Fruit fly (Drosophila melanogaster) whole organism, embryonic: ENCODE data around the gene beat-IIa.

Experiments used
- ATbp ChIP-seq: fragments of 200-800 bp; sonication (Bioruptor generic); optimal IDR thresholded peaks from 2 replicates; lab custom pipeline; 2017; ENCODE audit warnings: missing biosample characterization, mild to moderate bottlenecking, missing genetic modification characterization, missing genetic modification reagents
- Adf1 ChIP-seq: fragments of 200-800 bp; sonication (Bioruptor generic); IDR thresholded peaks from 2 replicates; pipeline ENCODE4 v1.3.6; 2022; ENCODE audit warnings: missing biosample characterization, missing genetic modification characterization
- CG11504 ChIP-seq: fragments of 200-800 bp; sonication (Bioruptor generic); optimal IDR thresholded peaks from 3 replicates; lab custom pipeline; 2019; ENCODE audit warnings: missing biosample characterization, mild to moderate bottlenecking, missing genetic modification characterization, moderate library complexity
- CG17568 ChIP-seq: fragments of 200-800 bp; sonication (Bioruptor generic); optimal IDR thresholded peaks from 2 replicates; lab custom pipeline; 2018; ENCODE audit warnings: missing biosample characterization, mild to moderate bottlenecking, missing genetic modification characterization, moderate library complexity
- CG18262 ChIP-seq: fragments of 200-800 bp; optimal IDR thresholded peaks from 3 replicates; lab custom pipeline; 2019; ENCODE audit warnings: missing biosample characterization, mild to moderate bottlenecking, missing genetic modification characterization, moderate library complexity
- CG18599 ChIP-seq: fragments of 200-800 bp; sonication (Bioruptor generic); optimal IDR thresholded peaks from 3 replicates; lab custom pipeline; 2017; ENCODE audit warnings: missing biosample characterization, missing genetic modification characterization, mild to moderate bottlenecking, moderate library complexity, missing genetic modification reagents
- CG2116 ChIP-seq: fragments of 200-800 bp; sonication (Bioruptor generic); optimal IDR thresholded peaks from 3 replicates; lab custom pipeline; 2018; ENCODE audit warnings: missing biosample characterization, mild to moderate bottlenecking, missing genetic modification characterization
- CG33557 ChIP-seq: fragments of 200-800 bp; sonication (Bioruptor generic); optimal IDR thresholded peaks from 2 replicates; lab custom pipeline; 2019; ENCODE audit warnings: missing biosample characterization, mild to moderate bottlenecking, missing genetic modification characterization, moderate library complexity
- CG34422 ChIP-seq: fragments of 200-800 bp; sonication (Bioruptor generic); IDR thresholded peaks from 3 replicates; pipeline ENCODE4 v1.3.6; 2022; ENCODE audit warnings: missing biosample characterization, missing genetic modification characterization
- CG3838 ChIP-seq: fragments of 200-800 bp; sonication (Bioruptor generic); optimal IDR thresholded peaks from 3 replicates; lab custom pipeline; 2016; ENCODE audit warnings: missing biosample characterization, missing genetic modification characterization
- CG3847 ChIP-seq: fragments of 200-800 bp; sonication (Bioruptor generic); IDR thresholded peaks from 2 replicates; pipeline ENCODE4 v1.3.6; 2022; ENCODE audit warnings: missing biosample characterization, missing genetic modification characterization
- CG7556 ChIP-seq: fragments of 200-800 bp; sonication (Bioruptor generic); optimal IDR thresholded peaks from 2 replicates; lab custom pipeline; 2017; ENCODE audit warnings: missing biosample characterization, mild to moderate bottlenecking, missing genetic modification characterization
- CG8924 ChIP-seq: fragments of 200-800 bp; optimal IDR thresholded peaks from 3 replicates; lab custom pipeline; 2019; ENCODE audit warnings: missing biosample characterization, mild to moderate bottlenecking, missing genetic modification characterization, moderate library complexity
- Camta ChIP-seq: fragments of 200-800 bp; sonication (Bioruptor generic); optimal IDR thresholded peaks from 2 replicates; lab custom pipeline; 2016; ENCODE audit warnings: missing biosample characterization, missing genetic modification characterization
- Deaf1 ChIP-seq: fragments of 200-800 bp; optimal IDR thresholded peaks from 3 replicates; lab custom pipeline; 2019; ENCODE audit warnings: missing biosample characterization, mild to moderate bottlenecking, missing genetic modification characterization, moderate library complexity
- HLH54F ChIP-seq: fragments of 200-800 bp; sonication (Bioruptor generic); optimal IDR thresholded peaks from 3 replicates; lab custom pipeline; 2016; ENCODE audit warnings: missing biosample characterization, missing genetic modification characterization
- HLHmδ ChIP-seq: fragments of 200-800 bp; sonication (Bioruptor generic); optimal IDR thresholded peaks from 2 replicates; lab custom pipeline; 2018; ENCODE audit warnings: missing biosample characterization, mild to moderate bottlenecking, missing genetic modification characterization, moderate library complexity
- Med ChIP-seq: fragments of 200-800 bp; sonication (Bioruptor generic); peaks from one replicate; lab custom pipeline; 2016; ENCODE audit warnings: missing biosample characterization, missing genetic modification characterization, mild to moderate bottlenecking, inconsistent platforms, moderate library complexity
- NFAT ChIP-seq: fragments of 200-800 bp; sonication (Bioruptor generic); IDR thresholded peaks from 2 replicates; pipeline ENCODE4 v1.3.6; 2022; ENCODE audit warnings: missing biosample characterization, missing genetic modification characterization
- Nf-YB ChIP-seq: fragments of 200-800 bp; sonication (Bioruptor generic); optimal IDR thresholded peaks from 3 replicates; lab custom pipeline; 2019; ENCODE audit warnings: missing biosample characterization, mild to moderate bottlenecking, missing genetic modification characterization, moderate library complexity
- NfI ChIP-seq: fragments of 200-800 bp; sonication (Bioruptor generic); optimal IDR thresholded peaks from 3 replicates; lab custom pipeline; 2018; ENCODE audit warnings: missing biosample characterization, mild to moderate bottlenecking, missing genetic modification characterization, moderate library complexity
- Pdp1 ChIP-seq, 2 experiments: fragments of 200-800 bp; sonication (Bioruptor generic); optimal IDR thresholded peaks; 3 replicates each; lab custom pipeline; 2016; ENCODE audit warnings: missing biosample characterization in 2 of 2, missing genetic modification characterization in 2 of 2, mild to moderate bottlenecking in 1 of 2, moderate library complexity in 1 of 2
- Ssrp ChIP-seq: fragments of 200-800 bp; sonication (Bioruptor generic); optimal IDR thresholded peaks from 2 replicates; lab custom pipeline; 2018; ENCODE audit warnings: missing biosample characterization, mild to moderate bottlenecking, missing genetic modification characterization, moderate library complexity
- Usf ChIP-seq: fragments of 200-800 bp; sonication (Bioruptor generic); optimal IDR thresholded peaks from 2 replicates; lab custom pipeline; 2017; ENCODE audit warnings: missing genotype, missing biosample characterization, missing genetic modification characterization
- Vsx1 ChIP-seq: fragments of 200-800 bp; sonication (Bioruptor generic); optimal IDR thresholded peaks from 2 replicates; lab custom pipeline; 2017; ENCODE audit warnings: missing biosample characterization, mild to moderate bottlenecking, missing genetic modification characterization, missing genetic modification reagents
- ash1 ChIP-seq: fragments of 200-800 bp; sonication (Bioruptor generic); optimal IDR thresholded peaks from 2 replicates; lab custom pipeline; 2018; ENCODE audit warnings: missing biosample characterization, mild to moderate bottlenecking, missing genetic modification characterization
- ato ChIP-seq: fragments of 200-800 bp; sonication (Bioruptor generic); IDR thresholded peaks from 2 replicates; pipeline ENCODE4 v1.3.6; 2022; ENCODE audit warnings: missing biosample characterization, missing genetic modification characterization; ENCODE audit not compliant: partially characterized antibody
- btn ChIP-seq: fragments of 200-800 bp; sonication (Bioruptor generic); optimal IDR thresholded peaks from 2 replicates; lab custom pipeline; 2016; ENCODE audit warnings: missing biosample characterization, missing genetic modification characterization
- cas ChIP-seq: fragments of 200-800 bp; sonication (Bioruptor generic); IDR thresholded peaks from 2 replicates; pipeline ENCODE4 v1.3.6; 2022; ENCODE audit warnings: missing biosample characterization, missing genetic modification characterization
- chn ChIP-seq: fragments of 200-800 bp; sonication (Bioruptor generic); optimal IDR thresholded peaks from 2 replicates; lab custom pipeline; 2016; ENCODE audit warnings: missing biosample characterization, missing genetic modification characterization
- disco-r ChIP-seq: fragments of 200-800 bp; sonication (Bioruptor generic); optimal IDR thresholded peaks from 2 replicates; lab custom pipeline; 2016; ENCODE audit warnings: missing biosample characterization, missing genetic modification characterization
- fd96Cb ChIP-seq: fragments of 200-800 bp; sonication (Bioruptor generic); optimal IDR thresholded peaks from 2 replicates; lab custom pipeline; 2018; ENCODE audit warnings: missing biosample characterization, mild to moderate bottlenecking, missing genetic modification characterization, moderate library complexity
- fu2 ChIP-seq: fragments of 200-800 bp; sonication (Bioruptor generic); optimal IDR thresholded peaks from 2 replicates; lab custom pipeline; 2016; ENCODE audit warnings: missing biosample characterization, missing genetic modification characterization
- hb ChIP-seq: fragments of 200-800 bp; sonication (Bioruptor generic); IDR thresholded peaks from 3 replicates; pipeline ENCODE4 v1.3.6; 2022; ENCODE audit warnings: missing biosample characterization, missing genetic modification characterization; ENCODE audit not compliant: partially characterized antibody
- knrl ChIP-seq: fragments of 200-800 bp; sonication (Bioruptor generic); IDR thresholded peaks from 3 replicates; pipeline ENCODE4 v1.3.6; 2022; ENCODE audit warnings: missing biosample characterization, missing genetic modification characterization; ENCODE audit not compliant: partially characterized antibody
- maf-S ChIP-seq: fragments of 200-800 bp; sonication (Bioruptor generic); optimal IDR thresholded peaks from 2 replicates; lab custom pipeline; 2016; ENCODE audit warnings: missing biosample characterization, missing genetic modification characterization
- otp ChIP-seq: fragments of 200-800 bp; sonication (Bioruptor generic); IDR thresholded peaks from 3 replicates; pipeline ENCODE4, ENCODE4 v1.3.6; 2022; ENCODE audit warnings: missing biosample characterization, missing genetic modification characterization
- phol ChIP-seq: fragments of 200-800 bp; sonication (Bioruptor generic); optimal IDR thresholded peaks from 3 replicates; lab custom pipeline; 2018; ENCODE audit warnings: missing biosample characterization, mild to moderate bottlenecking, missing genetic modification characterization, moderate library complexity
- pum ChIP-seq: fragments of 200-800 bp; sonication (Bioruptor generic); optimal IDR thresholded peaks from 2 replicates; lab custom pipeline; 2016; ENCODE audit warnings: missing biosample characterization, missing genetic modification characterization
- ro ChIP-seq: fragments of 200-800 bp; sonication (Bioruptor generic); IDR thresholded peaks from 2 replicates; pipeline ENCODE4 v1.3.6; 2022; ENCODE audit warnings: missing biosample characterization, missing genetic modification characterization
- sc ChIP-seq, 3 experiments: fragments of >200 bp in 2 of 3; fragments of 200-800 bp in 1 of 3; sonication (Bioruptor generic) in 1 of 3; optimal IDR thresholded peaks; 2 replicates in 2 of 3; 3 replicates in 1 of 3; lab custom pipeline; 2017; ENCODE audit warnings: mild to moderate bottlenecking in 1 of 3, missing biosample characterization in 1 of 3, missing genetic modification characterization in 1 of 3, missing genetic modification reagents in 1 of 3
- sens-2 ChIP-seq: fragments of 200-800 bp; sonication (Bioruptor generic); IDR thresholded peaks from 2 replicates; pipeline ENCODE4 v1.3.6; 2022; ENCODE audit warnings: missing biosample characterization, missing genetic modification characterization
- stc ChIP-seq: fragments of 200-800 bp; sonication (Bioruptor generic); IDR thresholded peaks from 2 replicates; pipeline ENCODE4 v1.3.6; 2022; ENCODE audit warnings: missing biosample characterization, missing genetic modification characterization
- trem ChIP-seq: fragments of 200-800 bp; optimal IDR thresholded peaks from 3 replicates; lab custom pipeline; 2019; ENCODE audit warnings: missing biosample characterization, mild to moderate bottlenecking, missing genetic modification characterization, moderate library complexity
- vfl ChIP-seq: fragments of 200-800 bp; sonication (Bioruptor generic); optimal IDR thresholded peaks from 2 replicates; lab custom pipeline; 2016; ENCODE audit warnings: missing biosample characterization, missing genetic modification characterization
- wdn ChIP-seq: fragments of 200-800 bp; sonication (Bioruptor generic); IDR thresholded peaks from 2 replicates; pipeline ENCODE4 v1.3.6; 2022; ENCODE audit warnings: missing biosample characterization, missing genetic modification characterization

beat-IIa gene

dm6 chr3R:17391313-17391845 is 25.5 kb upstream of the beat-IIa start, which contains the start of the genes Brf and sds22 (continued):
- TF ChIP-seq CG2116 (GFP tag; lab: Kevin White, UChicago) = peak; percentile 89
- TF ChIP-seq sens-2 (GFP tag; lab: Robert Waterston, UW) = peak; percentile 87; the same call in 1 of the 2 replicates
- peak; percentile 75 for TF ChIP-seq Deaf1 (tag; lab: Kevin White, UChicago)
- TF ChIP-seq ro (GFP tag; lab: Robert Waterston, UW) = peak; percentile 84; the same call in 1 of the 2 replicates
- no peak for TF ChIP-seq ato (GFP tag; lab: Robert Waterston, UW)
- peak; percentile 90 for TF ChIP-seq disco-r (GFP tag; lab: Kevin White, UChicago)

- TF ChIP-seq CG17568 (GFP tag; lab: Kevin White, UChicago) (no peak), CG18262 (tag; lab: Kevin White, UChicago) (peak; percentile 81), Usf (GFP tag; lab: Kevin White, UChicago) (peak; percentile 18), CG18599 (GFP tag; lab: Kevin White, UChicago) (peak; percentile 73), CG3847 (GFP tag; lab: Robert Waterston, UW) (peak; percentile 14; the same call in 1 of the 2 replicates), CG11504 (tag; lab: Kevin White, UChicago) (peak; percentile 85), sc (optimal IDR thresholded peaks at IDR 0.05; lab: Kevin White, UChicago) (no peak), sc (GFP tag; optimal IDR thresholded peaks at IDR 0.05; lab: Kevin White, UChicago) (peak; percentile 59), cas (GFP tag; lab: Robert Waterston, UW) (no peak), Nf-YB (GFP tag; lab: Kevin White, UChicago) (peak; percentile 34), NfI (GFP tag; lab: Kevin White, UChicago) (peak; percentile 57), Med (GFP tag; lab: Kevin White, UChicago) (peak; percentile 90), Adf1 (GFP tag; lab: Robert Waterston, UW) (no peak), CG33557 (GFP tag; lab: Kevin White, UChicago) (peak; percentile 10), ash1 (GFP tag; lab: Kevin White, UChicago) (no peak), HLHmδ (GFP tag; lab: Kevin White, UChicago) (no peak), trem (tag; lab: Kevin White, UChicago) (peak; percentile 65), CG7556 (GFP tag; lab: Kevin White, UChicago) (peak; percentile 58), maf-S (GFP tag; lab: Kevin White, UChicago) (peak; percentile 11), fd96Cb (peak; percentile 83), btn (GFP tag; lab: Kevin White, UChicago) (peak; percentile 2), hb (GFP tag; lab: Robert Waterston, UW) (no peak), knrl (GFP tag; lab: Robert Waterston, UW) (no peak), wdn (peak; percentile 27; the same call in 1 of the 2 replicates), CG8924 (tag; lab: Kevin White, UChicago) (peak; percentile 62), fu2 (GFP tag; lab: Kevin White, UChicago) (no peak), chn (peak; percentile 59), HLH54F (GFP tag; lab: Kevin White, UChicago) (peak; percentile 21), Camta (GFP tag; lab: Kevin White, UChicago) (peak; percentile 29), NFAT (GFP tag; lab: Robert Waterston, UW) (no peak), otp (peak; percentile 76), pum (peak; percentile 38), CG34422 (GFP tag; lab: Robert Waterston, UW) (peak; percentile 35; the same call in 2 of the 3 replicates), stc (GFP tag; lab: Robert Waterston, UW) (peak; percentile 86), phol (tag; lab: Kevin White, UChicago) (peak; percentile 84), CG3838 (GFP tag; lab: Kevin White, UChicago) (no peak), Vsx1 (peak; percentile 42), Pdp1 (GFP tag; optimal IDR thresholded peaks at IDR 0.05; lab: Kevin White, UChicago) (peak; percentile 38 to 58), Ssrp (tag; lab: Kevin White, UChicago) (peak; percentile 65), vfl (GFP tag; lab: Kevin White, UChicago) (no peak), ATbp (GFP tag; lab: Kevin White, UChicago) (peak; percentile 77)
Measured at dm6 chr3R:17386168-17386819, 20.4 kb upstream of the beat-IIa start.
